Fruit fly (Drosophila melanogaster): ENCODE measurements around the gene chrb.

DNA sequence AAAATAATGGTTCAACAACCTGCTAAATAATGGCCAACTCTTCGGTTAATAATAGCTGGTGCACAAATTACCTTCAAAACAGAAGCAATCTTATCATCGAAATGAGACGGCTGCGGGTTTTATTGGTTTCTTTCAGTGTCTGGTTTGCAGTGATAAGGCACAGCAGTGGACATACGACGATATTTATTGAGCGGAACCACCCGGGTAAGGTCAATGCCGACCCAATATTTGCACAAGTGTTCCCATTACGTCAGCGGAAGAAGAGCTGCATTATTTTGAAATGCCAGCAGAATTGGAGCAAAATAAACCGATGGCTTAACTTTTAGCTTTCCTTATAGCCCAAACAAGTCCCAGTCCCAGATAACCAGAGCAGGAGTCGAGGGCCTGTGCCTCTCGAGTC lies 38.4 kb downstream of the chrb start:
- TF ChIP-seq usp (GFP tag; optimal IDR thresholded peaks at IDR 0.05) (no peak), Dll (optimal IDR thresholded peaks at IDR 0.05) (no peak), psq (optimal IDR thresholded peaks at IDR 0.05) (no peak), pan (optimal IDR thresholded peaks at IDR 0.05) (no peak)

Data from whole organism.